Fruit fly (Drosophila melanogaster): Measurements from ENCODE around the gene Bap111.

- no peak for TF ChIP-seq psq (optimal IDR thresholded peaks at IDR 0.05)
- TF ChIP-seq insv (optimal IDR thresholded peaks at IDR 0.05), result no peak
Measured at dm6 chrX:9196362-9196761, 47.3 kb downstream of the Bap111 start, which contains the start of gene CG12118.
